Worm (Caenorhabditis elegans) whole organism, L4 larva: ENCODE data around the gene F28A10.5.

Experiments used
- F37D6.2 ChIP-seq: sonication (generic microtip); optimal IDR thresholded peaks from 2 replicates; lab custom pipeline; 2016; ENCODE audit warnings: mild to moderate bottlenecking, missing genetic modification characterization, missing compliant biosample characterization
- T20F7.1 ChIP-seq: fragments of 200-800 bp; sonication (Bioruptor generic); optimal IDR thresholded peaks from 2 replicates; lab custom pipeline; 2018; ENCODE audit warnings: mild to moderate bottlenecking, missing genetic modification characterization, missing compliant biosample characterization
- T26A8.4 ChIP-seq: fragments of 200-800 bp; sonication (Bioruptor generic); IDR thresholded peaks from 2 replicates; pipeline ENCODE4 v1.3.6; 2022; ENCODE audit warnings: missing genetic modification characterization, missing compliant biosample characterization
- aha-1 ChIP-seq: fragments of 150-350 bp; peaks from one replicate; lab custom pipeline; 2014; ENCODE audit warnings: missing biosample characterization, missing genetic modification characterization
- ceh-32 ChIP-seq: sonication (generic microtip); optimal IDR thresholded peaks from 2 replicates; lab custom pipeline; 2016; ENCODE audit warnings: mild to moderate bottlenecking, missing genetic modification characterization, missing compliant biosample characterization; ENCODE audit not compliant: poor library complexity
- cey-2 ChIP-seq: sonication (generic microtip); optimal IDR thresholded peaks from 3 replicates; lab custom pipeline; 2017; ENCODE audit warnings: missing genetic modification characterization, mild to moderate bottlenecking, missing compliant biosample characterization, antibody characterized with exemption, borderline replicate concordance; ENCODE audit not compliant: insufficient read depth
- ctbp-1 ChIP-seq: fragments of 200-800 bp; sonication (Bioruptor generic); IDR thresholded peaks from 2 replicates; pipeline ENCODE4 v1.3.6; 2022; ENCODE audit warnings: missing genetic modification reagents, missing genetic modification characterization, missing compliant biosample characterization
- daf-16 ChIP-seq, 3 experiments: sonication (generic microtip); optimal IDR thresholded peaks; 2 replicates each; lab custom pipeline; 2016 to 2017; ENCODE audit warnings: missing genetic modification characterization in 3 of 3, missing genetic modification reagents in 3 of 3, mild to moderate bottlenecking in 2 of 3, missing compliant biosample characterization in 2 of 3, missing biosample characterization in 1 of 3, moderate library complexity in 1 of 3
- dmd-6 ChIP-seq: fragments of 200-800 bp; sonication (Bioruptor generic); IDR thresholded peaks from 2 replicates; pipeline ENCODE4 v1.3.6; 2022; ENCODE audit warnings: missing genetic modification reagents, missing genetic modification characterization, missing compliant biosample characterization
- dmd-9 ChIP-seq: fragments of 200-800 bp; sonication (Bioruptor generic); IDR thresholded peaks from 2 replicates; pipeline ENCODE4 v1.3.6; 2022; ENCODE audit warnings: missing genetic modification reagents, missing genetic modification characterization, missing compliant biosample characterization
- duxl-1 ChIP-seq: sonication (generic microtip); optimal IDR thresholded peaks from 2 replicates; lab custom pipeline; 2016; ENCODE audit warnings: mild to moderate bottlenecking, missing genetic modification characterization, moderate library complexity, missing compliant biosample characterization; ENCODE audit not compliant: poor library complexity
- dve-1 ChIP-seq: sonication (generic microtip); optimal IDR thresholded peaks from 2 replicates; lab custom pipeline; 2017; ENCODE audit warnings: antibody characterized with exemption, mild to moderate bottlenecking, missing genetic modification characterization, missing compliant biosample characterization; ENCODE audit not compliant: insufficient read depth
- egl-27 ChIP-seq: sonication (generic microtip); optimal IDR thresholded peaks from 3 replicates; lab custom pipeline; 2017; ENCODE audit warnings: missing biosample characterization, missing genetic modification reagents, missing genetic modification characterization
- fos-1 ChIP-seq: fragments of 150-350 bp; optimal IDR thresholded peaks from 2 replicates; lab custom pipeline; 2014; ENCODE audit warnings: missing biosample characterization, missing genetic modification characterization
- hif-1 ChIP-seq, 2 experiments: sonication (generic microtip); optimal IDR thresholded peaks; 2 replicates each; lab custom pipeline; 2016 to 2017; ENCODE audit warnings: missing compliant biosample characterization in 2 of 2, missing genetic modification characterization in 2 of 2, missing genetic modification reagents in 2 of 2, missing genotype in 2 of 2, mild to moderate bottlenecking in 1 of 2
- hlh-11 ChIP-seq: fragments of 200-800 bp; sonication (Bioruptor generic); optimal IDR thresholded peaks from 2 replicates; lab custom pipeline; 2018; ENCODE audit warnings: mild to moderate bottlenecking, missing genetic modification characterization, missing compliant biosample characterization
- hlh-30 ChIP-seq: sonication (generic microtip); optimal IDR thresholded peaks from 2 replicates; lab custom pipeline; 2017; ENCODE audit warnings: antibody characterized with exemption, mild to moderate bottlenecking, missing genetic modification characterization, missing compliant biosample characterization; ENCODE audit not compliant: insufficient read depth
- jun-1 ChIP-seq: fragments of 150-350 bp; optimal IDR thresholded peaks from 2 replicates; lab custom pipeline; 2014; ENCODE audit warnings: missing biosample characterization, missing genetic modification reagents, missing genetic modification characterization
- lim-7 ChIP-seq: fragments of 200-800 bp; sonication (Bioruptor generic); IDR thresholded peaks from 2 replicates; pipeline ENCODE4 v1.3.6; 2022; ENCODE audit warnings: missing genetic modification characterization, missing compliant biosample characterization
- lin-1 ChIP-seq: fragments of 200-800 bp; sonication (Bioruptor generic); IDR thresholded peaks from 2 replicates; pipeline ENCODE4 v1.3.6; 2022; ENCODE audit warnings: missing genetic modification reagents, missing genetic modification characterization, missing compliant biosample characterization
- lin-29 ChIP-seq: fragments of 200-800 bp; sonication (Bioruptor generic); IDR thresholded peaks from 2 replicates; pipeline ENCODE4 v1.3.6; 2022; ENCODE audit warnings: missing genetic modification reagents, missing genetic modification characterization, missing compliant biosample characterization
- lin-39 ChIP-seq: fragments of 150-350 bp; optimal IDR thresholded peaks from 2 replicates; lab custom pipeline; 2014; ENCODE audit warnings: missing biosample characterization, missing genetic modification reagents, missing genetic modification characterization
- lsy-2 ChIP-seq, 2 experiments: fragments of 150-350 bp in 1 of 2; sonication (generic microtip) in 1 of 2; optimal IDR thresholded peaks; 2 replicates each; lab custom pipeline; 2014 to 2017; ENCODE audit warnings: missing biosample characterization in 2 of 2, missing genetic modification characterization in 2 of 2
- mdl-1 ChIP-seq, 2 experiments: fragments of 150-350 bp in 1 of 2; sonication (generic microtip) in 1 of 2; optimal IDR thresholded peaks; 2 replicates each; lab custom pipeline; 2014 to 2017; ENCODE audit warnings: missing biosample characterization in 2 of 2, missing genetic modification characterization in 2 of 2
- mep-1 ChIP-seq: fragments of 150-350 bp; sonication (generic microtip); optimal IDR thresholded peaks from 3 replicates; lab custom pipeline; 2014; ENCODE audit warnings: missing biosample characterization, missing genetic modification characterization
- mxl-2 ChIP-seq: fragments of 200-800 bp; sonication (Bioruptor generic); conservative IDR thresholded peaks from 2 replicates; pipeline ENCODE4 v1.3.6; 2022; ENCODE audit warnings: missing genetic modification reagents, missing genetic modification characterization, missing compliant biosample characterization
- mxl-3 ChIP-seq: fragments of 200-800 bp; sonication (Bioruptor generic); optimal IDR thresholded peaks from 2 replicates; lab custom pipeline; 2018; ENCODE audit warnings: mild to moderate bottlenecking, missing genetic modification characterization, missing compliant biosample characterization
- nhr-11 ChIP-seq: fragments of 150-350 bp; optimal IDR thresholded peaks from 2 replicates; lab custom pipeline; 2014; ENCODE audit warnings: missing biosample characterization, missing genetic modification characterization
- nhr-28 ChIP-seq: fragments of 150-350 bp; optimal IDR thresholded peaks from 2 replicates; lab custom pipeline; 2014; ENCODE audit warnings: missing biosample characterization, missing genetic modification characterization
- nhr-77 ChIP-seq: fragments of 150-350 bp; optimal IDR thresholded peaks from 2 replicates; lab custom pipeline; 2014; ENCODE audit warnings: missing biosample characterization, missing genetic modification characterization
- pha-4 ChIP-seq, 2 experiments: fragments of 150-350 bp in 1 of 2; fragments of 200-800 bp in 1 of 2; sonication (Bioruptor generic) in 1 of 2; IDR thresholded peaks in 1 of 2; optimal IDR thresholded peaks in 1 of 2; 2 replicates each; pipeline versions ENCODE4 v1.3.6 to Lab custom; 2014 to 2022; ENCODE audit warnings: missing genetic modification characterization in 2 of 2, missing genetic modification reagents in 2 of 2, missing biosample characterization in 1 of 2, missing compliant biosample characterization in 1 of 2
- sdz-12 ChIP-seq: fragments of 200-800 bp; sonication (Bioruptor generic); optimal IDR thresholded peaks from 2 replicates; lab custom pipeline; 2018; ENCODE audit warnings: mild to moderate bottlenecking, missing genetic modification characterization, missing compliant biosample characterization
- spr-3 ChIP-seq: fragments of 200-800 bp; sonication (Bioruptor generic); optimal IDR thresholded peaks from 2 replicates; lab custom pipeline; 2018; ENCODE audit warnings: mild to moderate bottlenecking, missing genetic modification characterization, missing compliant biosample characterization
- unc-62 ChIP-seq, 3 experiments: fragments of 150-350 bp in 1 of 3; sonication (generic microtip); optimal IDR thresholded peaks in 2 of 3; peaks in 1 of 3; 1 replicate in 1 of 3; 2 replicates in 2 of 3; lab custom pipeline; 2014 to 2017; ENCODE audit warnings: missing biosample characterization in 3 of 3, missing genetic modification characterization in 3 of 3, missing genetic modification reagents in 3 of 3, missing genotype in 1 of 3
- zag-1 ChIP-seq: fragments of 150-350 bp; optimal IDR thresholded peaks from 2 replicates; lab custom pipeline; 2014; ENCODE audit warnings: missing biosample characterization, missing genetic modification characterization
- zip-11 ChIP-seq: fragments of 200-800 bp; sonication (Bioruptor generic); IDR thresholded peaks from 2 replicates; pipeline ENCODE4 v1.3.6; 2022; ENCODE audit warnings: missing genetic modification characterization, missing compliant biosample characterization
- zip-2 ChIP-seq: fragments of 150-350 bp; optimal IDR thresholded peaks from 2 replicates; lab custom pipeline; 2014; ENCODE audit warnings: missing biosample characterization, missing genetic modification characterization

F28A10.5 gene

DNA sequence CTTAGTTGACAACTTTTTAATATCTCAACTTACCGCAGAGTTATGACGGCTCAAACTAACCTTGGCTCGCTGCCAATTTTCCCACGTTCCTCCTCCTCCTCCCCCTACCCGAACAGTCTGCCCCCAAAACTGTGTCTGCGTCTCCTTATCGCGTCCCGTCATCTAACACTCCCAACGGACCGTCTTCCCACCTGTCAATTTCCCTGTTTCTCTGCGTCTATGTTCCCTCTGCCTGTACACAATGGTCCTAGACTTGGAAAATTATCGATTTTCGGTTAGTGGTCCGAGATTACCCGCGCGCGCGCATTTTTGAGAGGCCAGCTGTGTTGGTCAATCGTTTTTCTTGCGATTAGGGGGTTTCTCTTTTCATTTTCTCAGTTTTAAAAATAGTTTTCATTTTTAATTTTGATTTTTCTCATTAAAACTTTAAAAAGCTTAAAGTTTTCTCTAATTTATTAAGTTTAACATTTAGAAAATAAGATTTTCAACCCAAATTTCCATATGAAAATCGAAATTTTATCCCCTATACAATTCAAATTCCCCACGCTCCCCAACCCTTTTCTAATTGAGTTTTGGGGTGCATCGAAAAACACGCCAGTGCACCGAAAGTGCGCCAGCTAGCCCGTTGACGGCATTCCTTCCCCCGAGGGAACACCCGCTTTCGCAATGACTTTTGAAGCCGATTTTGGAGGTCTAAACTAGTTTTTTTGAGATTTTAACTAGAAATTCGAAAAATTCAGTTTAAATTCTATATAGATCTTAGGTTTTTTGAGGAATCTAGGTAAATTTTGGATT lies 22.7 kb upstream of the F28A10.5 start, which contains the start of gene alg-2 (continued):
- no peak for TF ChIP-seq T20F7.1 (GFP tag; lab: Kevin White, UChicago)
- no peak for TF ChIP-seq lin-29 (GFP tag; lab: Robert Waterston, UW)
- TF ChIP-seq dve-1 (tag; lab: Kevin White, UChicago) = peak; percentile 43
- no peak for TF ChIP-seq jun-1
- TF ChIP-seq mxl-2 (GFP tag; lab: Robert Waterston, UW) = 0 out of 2 replicates have a peak, but pooled peaks have one; percentile 8
- peak; percentile 12 for TF ChIP-seq nhr-28 (tag; lab: Kevin White, UChicago)
- peak; percentile 60 for TF ChIP-seq mep-1 (tag; lab: Kevin White, UChicago)
- TF ChIP-seq lin-1 (GFP tag; lab: Robert Waterston, UW) = peak; percentile 24; the same call in 1 of the 2 replicates
- peak in 1 of 2 experiments; percentile 19 for TF ChIP-seq hif-1 (tag; optimal IDR thresholded peaks at IDR 0.05; lab: Kevin White, UChicago)
- TF ChIP-seq unc-62 (GFP tag; optimal IDR thresholded peaks at IDR 0.05 in 1 of 2; lab: Kevin White, UChicago) = peak in 1 of 2 experiments; percentile 82
- TF ChIP-seq unc-62 (tag; optimal IDR thresholded peaks at IDR 0.05; lab: Kevin White, UChicago) = no peak
- TF ChIP-seq spr-3 (GFP tag; lab: Kevin White, UChicago) = no peak
- TF ChIP-seq mdl-1 (tag; optimal IDR thresholded peaks at IDR 0.05; lab: Kevin White, UChicago) = peak in 1 of 2 experiments; percentile 30
- TF ChIP-seq lsy-2 (tag; optimal IDR thresholded peaks at IDR 0.05; lab: Kevin White, UChicago) = peak in 1 of 2 experiments; percentile 69
- TF ChIP-seq daf-16 (GFP tag; optimal IDR thresholded peaks at IDR 0.05; lab: Kevin White, UChicago) = no peak
- TF ChIP-seq daf-16 (tag; optimal IDR thresholded peaks at IDR 0.05; lab: Kevin White, UChicago) = peak; percentile 13
- peak; percentile 60 for TF ChIP-seq mxl-3
- TF ChIP-seq sdz-12 = no peak
- TF ChIP-seq hlh-30 (tag; lab: Kevin White, UChicago) = no peak
- TF ChIP-seq dmd-6 (GFP tag; lab: Robert Waterston, UW) = peak; percentile 70
- peak; percentile 28 for TF ChIP-seq duxl-1 (tag; lab: Kevin White, UChicago)
- TF ChIP-seq lim-7 = no peak
- TF ChIP-seq dmd-9 = no peak
- TF ChIP-seq egl-27 (tag; lab: Kevin White, UChicago) = no peak
- TF ChIP-seq ctbp-1 (GFP tag; lab: Robert Waterston, UW) = peak; percentile 53; the same call in 1 of the 2 replicates
- TF ChIP-seq F37D6.2 (tag; lab: Kevin White, UChicago) = no peak
- TF ChIP-seq nhr-11 (tag; lab: Kevin White, UChicago) = no peak
- no peak for TF ChIP-seq zag-1 (tag; lab: Kevin White, UChicago)
- no peak for TF ChIP-seq cey-2 (tag; lab: Kevin White, UChicago)
- no peak for TF ChIP-seq T26A8.4 (GFP tag; lab: Robert Waterston, UW)
- TF ChIP-seq nhr-77 = peak; percentile 21
- TF ChIP-seq lin-39 = no peak

DNA sequence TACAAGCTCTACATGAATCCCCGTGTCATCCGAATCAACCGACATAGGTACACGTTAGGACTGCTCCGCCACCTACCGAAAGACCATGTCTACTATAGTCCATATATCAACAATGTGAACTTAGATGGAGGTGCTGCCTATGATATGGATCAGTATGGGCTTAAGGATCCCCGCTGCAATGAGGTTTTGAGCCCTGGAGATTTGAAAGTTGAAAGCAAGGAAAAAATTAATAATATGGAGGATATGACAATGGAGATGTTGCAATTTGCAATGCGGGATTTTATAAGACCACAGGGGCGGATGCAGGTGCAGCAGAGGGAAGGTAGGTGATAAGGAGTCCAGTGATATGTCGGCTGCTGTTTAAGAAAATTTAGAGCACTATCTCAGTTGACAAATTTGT lies 18.8 kb upstream of the F28A10.5 start:
- TF ChIP-seq aha-1 (tag; lab: Kevin White, UChicago) = peak; percentile 68
- peak in 1 of 2 experiments; percentile 84 for TF ChIP-seq unc-62 (GFP tag; optimal IDR thresholded peaks at IDR 0.05 in 1 of 2; lab: Kevin White, UChicago)
- no peak for TF ChIP-seq unc-62 (tag; optimal IDR thresholded peaks at IDR 0.05; lab: Kevin White, UChicago)
- TF ChIP-seq zip-11 (GFP tag; lab: Robert Waterston, UW) = no peak
- TF ChIP-seq, all 104 proteins: peak for 2

DNA sequence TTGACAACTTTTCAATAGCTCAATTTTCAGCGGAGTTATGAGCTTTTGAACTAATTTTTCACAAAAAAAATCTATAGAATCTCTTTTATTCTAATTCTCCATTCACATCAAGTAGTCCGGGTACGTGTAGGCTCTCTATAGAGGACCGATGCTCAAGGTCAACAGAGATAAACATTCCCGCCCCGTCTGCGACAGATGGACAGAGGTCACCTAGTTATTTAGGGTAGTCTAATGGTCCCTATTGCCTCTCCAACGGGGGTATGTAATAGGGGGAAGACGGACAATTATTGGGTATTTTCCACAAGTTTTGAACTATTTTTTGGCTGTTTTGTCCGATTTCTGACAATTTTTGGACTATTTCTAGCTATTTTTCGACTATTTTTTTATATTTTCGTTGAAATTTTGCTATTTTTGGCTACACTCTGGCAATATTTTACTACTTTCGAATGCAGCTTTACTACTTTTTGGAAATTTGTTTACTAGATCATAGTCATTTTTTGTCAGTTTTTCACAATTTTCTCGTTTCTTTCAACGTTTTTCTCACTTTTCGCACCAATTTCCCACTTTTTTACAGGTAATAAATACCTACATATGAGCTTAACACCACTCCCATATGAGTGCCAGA lies 17.9 kb upstream of the F28A10.5 start, which contains the start of gene fbxc-51:
Gene fbxc-51, plus strand, starts transcription at position 575 of the 625 bp plus-strand sequence.
- TF ChIP-seq zip-2 = no peak
- no peak for TF ChIP-seq ceh-32 (tag; lab: Kevin White, UChicago)
- TF ChIP-seq hlh-30 (tag; lab: Kevin White, UChicago) = no peak
- TF ChIP-seq pha-4 (GFP tag; IDR thresholded peaks at IDR 0.05; lab: Robert Waterston, UW) = no peak
- TF ChIP-seq pha-4 (tag; optimal IDR thresholded peaks at IDR 0.05; lab: Kevin White, UChicago) = no peak
- no peak for TF ChIP-seq fos-1 (tag; lab: Kevin White, UChicago)
- TF ChIP-seq hlh-11 (tag; lab: Kevin White, UChicago) = no peak
- TF ChIP-seq unc-62 (GFP tag; optimal IDR thresholded peaks at IDR 0.05 in 1 of 2; lab: Kevin White, UChicago) = no peak
- no peak for TF ChIP-seq unc-62 (tag; optimal IDR thresholded peaks at IDR 0.05; lab: Kevin White, UChicago)
- no peak for TF ChIP-seq egl-27 (tag; lab: Kevin White, UChicago)
- TF ChIP-seq lsy-2 (tag; optimal IDR thresholded peaks at IDR 0.05; lab: Kevin White, UChicago) = no peak
